Fruit fly (Drosophila melanogaster) whole organism, prepupa: ENCODE data around the gene CG6231.
A peak's percentile ranks its signal among the peaks of the same experiment; 100 is the strongest.

Source experiments
- Blimp-1 ChIP-seq: fragments of 200-800 bp; sonication (Bioruptor generic); optimal IDR thresholded peaks from 3 replicates; lab custom pipeline; 2017; ENCODE audit warnings: missing biosample characterization, missing genetic modification characterization, mild to moderate bottlenecking, moderate library complexity, missing genetic modification reagents
- CG10669 ChIP-seq: fragments of 200-800 bp; sonication (Bioruptor generic); optimal IDR thresholded peaks from 3 replicates; lab custom pipeline; 2018; ENCODE audit warnings: missing biosample characterization, mild to moderate bottlenecking, missing genetic modification characterization, moderate library complexity
- CG11762 ChIP-seq: fragments of 200-800 bp; sonication (Bioruptor generic); optimal IDR thresholded peaks from 3 replicates; lab custom pipeline; 2016; ENCODE audit warnings: missing biosample characterization, missing genetic modification characterization; ENCODE audit not compliant: insufficient read depth
- CG11902 ChIP-seq: fragments of 200-800 bp; sonication (Bioruptor generic); optimal IDR thresholded peaks from 3 replicates; lab custom pipeline; 2016; ENCODE audit warnings: missing biosample characterization, missing genetic modification characterization
- CG15336 ChIP-seq: fragments of 200-800 bp; sonication (Bioruptor generic); IDR thresholded peaks from 2 replicates; pipeline ENCODE4 v1.3.6; 2022; ENCODE audit warnings: missing biosample characterization, missing genetic modification characterization
- CG16779 ChIP-seq: fragments of 200-800 bp; sonication (Bioruptor generic); optimal IDR thresholded peaks from 3 replicates; lab custom pipeline; 2017; ENCODE audit warnings: missing biosample characterization, mild to moderate bottlenecking, missing genetic modification characterization
- CG3032 ChIP-seq: fragments of 200-800 bp; optimal IDR thresholded peaks from 2 replicates; lab custom pipeline; 2019; ENCODE audit warnings: missing biosample characterization, mild to moderate bottlenecking, missing genetic modification characterization, moderate library complexity
- CG34406 ChIP-seq: fragments of 200-800 bp; sonication (Bioruptor generic); optimal IDR thresholded peaks from 3 replicates; lab custom pipeline; 2016; ENCODE audit warnings: missing biosample characterization, missing genetic modification characterization
- CG3919 ChIP-seq: fragments of 200-800 bp; sonication (Bioruptor generic); optimal IDR thresholded peaks from 3 replicates; lab custom pipeline; 2016; ENCODE audit warnings: missing biosample characterization, missing genetic modification characterization
- CG6163 ChIP-seq: fragments of 200-800 bp; sonication (Bioruptor generic); IDR thresholded peaks from 3 replicates; pipeline ENCODE4 v1.3.6; 2022; ENCODE audit warnings: missing biosample characterization, missing genetic modification characterization
- CG8632 ChIP-seq: fragments of 200-800 bp; sonication (Bioruptor generic); optimal IDR thresholded peaks from 3 replicates; lab custom pipeline; 2016; ENCODE audit warnings: missing biosample characterization, missing genetic modification characterization
- Eip75B ChIP-seq: fragments of 200-800 bp; sonication (Bioruptor generic); optimal IDR thresholded peaks from 3 replicates; lab custom pipeline; 2016; ENCODE audit warnings: missing biosample characterization, missing genetic modification characterization
- Gug ChIP-seq: fragments of 200-800 bp; sonication (Bioruptor generic); IDR thresholded peaks from 2 replicates; pipeline ENCODE4 v1.3.6; 2022; ENCODE audit warnings: missing biosample characterization, missing genetic modification characterization
- Hr38 ChIP-seq: sonication (Bioruptor generic); optimal IDR thresholded peaks from 2 replicates; lab custom pipeline; 2016; ENCODE audit warnings: missing biosample characterization, missing genetic modification characterization
- Hr39 ChIP-seq: fragments of 200-800 bp; sonication (Bioruptor generic); optimal IDR thresholded peaks from 2 replicates; lab custom pipeline; 2016; ENCODE audit warnings: missing biosample characterization, missing genetic modification characterization
- Lpt ChIP-seq: fragments of 200-800 bp; sonication (Bioruptor generic); optimal IDR thresholded peaks from 3 replicates; lab custom pipeline; 2016; ENCODE audit warnings: missing biosample characterization, missing genetic modification characterization
- Met ChIP-seq: fragments of 200-800 bp; sonication (Bioruptor generic); optimal IDR thresholded peaks from 3 replicates; lab custom pipeline; 2016; ENCODE audit warnings: missing biosample characterization, missing genetic modification characterization
- OdsH ChIP-seq: fragments of 200-800 bp; sonication (Bioruptor generic); optimal IDR thresholded peaks from 3 replicates; lab custom pipeline; 2016; ENCODE audit warnings: missing biosample characterization, missing genetic modification characterization
- Sox14 ChIP-seq: fragments of 200-800 bp; sonication (Bioruptor generic); optimal IDR thresholded peaks from 3 replicates; lab custom pipeline; 2016; ENCODE audit warnings: missing biosample characterization, missing genetic modification characterization
- Sox15 ChIP-seq: fragments of 200-800 bp; sonication (Bioruptor generic); optimal IDR thresholded peaks from 3 replicates; lab custom pipeline; 2016; ENCODE audit warnings: missing biosample characterization, missing genetic modification characterization
- cyc ChIP-seq: fragments of 200-800 bp; sonication (Bioruptor generic); optimal IDR thresholded peaks from 3 replicates; lab custom pipeline; 2016; ENCODE audit warnings: missing biosample characterization, missing genetic modification characterization
- dsx ChIP-seq: fragments of 200-800 bp; optimal IDR thresholded peaks from 3 replicates; lab custom pipeline; 2019; ENCODE audit warnings: missing biosample characterization, mild to moderate bottlenecking, missing genetic modification characterization, moderate library complexity; ENCODE audit not compliant: poor library complexity, severe bottlenecking
- eg ChIP-seq: fragments of 200-800 bp; sonication (Bioruptor generic); IDR thresholded peaks from 3 replicates; pipeline ENCODE4 v1.3.6; 2022; ENCODE audit warnings: missing biosample characterization, missing genetic modification characterization
- fd85E ChIP-seq: fragments of 200-800 bp; sonication (Bioruptor generic); optimal IDR thresholded peaks from 3 replicates; lab custom pipeline; 2016; ENCODE audit warnings: missing biosample characterization, missing genetic modification characterization
- salr ChIP-seq, 2 experiments: fragments of 200-800 bp; sonication (Bioruptor generic); optimal IDR thresholded peaks; 3 replicates each; lab custom pipeline; 2016 to 2018; ENCODE audit warnings: missing biosample characterization in 2 of 2, missing genetic modification characterization in 2 of 2, mild to moderate bottlenecking in 1 of 2
- ss ChIP-seq, 2 experiments: fragments of 200-800 bp; sonication (Bioruptor generic); optimal IDR thresholded peaks; 2 replicates in 1 of 2; 3 replicates in 1 of 2; lab custom pipeline; 2017 to 2018; ENCODE audit warnings: mild to moderate bottlenecking in 2 of 2, missing biosample characterization in 2 of 2, missing genetic modification characterization in 2 of 2, moderate library complexity in 1 of 2
- svp ChIP-seq: fragments of 200-800 bp; sonication (Bioruptor generic); peaks from one replicate; lab custom pipeline; 2016; ENCODE audit warnings: missing biosample characterization, missing genetic modification characterization
- topi ChIP-seq: fragments of 200-800 bp; sonication (Bioruptor generic); optimal IDR thresholded peaks from 3 replicates; lab custom pipeline; 2016; ENCODE audit warnings: missing biosample characterization, missing genetic modification characterization
- vri ChIP-seq: fragments of 200-800 bp; sonication (Bioruptor generic); optimal IDR thresholded peaks from 3 replicates; lab custom pipeline; 2016; ENCODE audit warnings: missing biosample characterization, mild to moderate bottlenecking, missing genetic modification characterization

CG6231 gene

DNA sequence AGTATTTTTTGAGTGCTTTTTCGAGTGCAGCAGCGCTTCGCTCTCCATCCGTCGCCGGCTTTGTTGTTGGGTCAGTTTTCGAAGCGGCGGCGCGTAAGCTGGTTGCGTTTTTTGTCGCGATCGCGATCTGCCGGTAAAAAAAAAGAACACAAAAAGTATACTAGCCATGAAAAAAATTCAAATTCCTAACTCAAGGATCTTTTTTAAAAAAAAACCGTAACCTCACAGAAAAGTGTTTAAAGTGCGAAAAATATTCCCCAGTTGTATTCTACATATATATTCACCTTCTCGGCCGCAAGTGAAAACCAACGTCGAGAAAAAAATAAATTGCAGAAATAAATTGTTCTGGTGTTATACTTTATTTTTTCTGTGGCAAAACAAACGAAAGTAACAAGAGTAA lies 63.4 kb downstream of the CG6231 start (continued):
- no peak for TF ChIP-seq CG10669 (GFP tag; lab: Kevin White, UChicago)
- TF ChIP-seq Eip75B (GFP tag; lab: Kevin White, UChicago) = no peak
- no peak for TF ChIP-seq CG3919 (GFP tag; lab: Kevin White, UChicago)
- no peak for TF ChIP-seq Sox14 (GFP tag; lab: Kevin White, UChicago)
- TF ChIP-seq salr (GFP tag; optimal IDR thresholded peaks at IDR 0.05; lab: Kevin White, UChicago) = peak in 1 of 2 experiments; percentile 3
- peak in 1 of 2 experiments; percentile 24 for TF ChIP-seq ss (GFP tag; optimal IDR thresholded peaks at IDR 0.05; lab: Kevin White, UChicago)
- TF ChIP-seq svp (GFP tag; lab: Kevin White, UChicago) = peak; percentile 59
- no peak for TF ChIP-seq Lpt (GFP tag; lab: Kevin White, UChicago)
- no peak for TF ChIP-seq CG8632 (GFP tag; lab: Kevin White, UChicago)
- no peak for TF ChIP-seq Gug (GFP tag; lab: Robert Waterston, UW)
- TF ChIP-seq cyc (GFP tag; lab: Kevin White, UChicago) = no peak
- no peak for TF ChIP-seq CG34406 (GFP tag; lab: Kevin White, UChicago)
- no peak for TF ChIP-seq OdsH (GFP tag; lab: Kevin White, UChicago)
- no peak for TF ChIP-seq CG6163 (GFP tag; lab: Robert Waterston, UW)

DNA sequence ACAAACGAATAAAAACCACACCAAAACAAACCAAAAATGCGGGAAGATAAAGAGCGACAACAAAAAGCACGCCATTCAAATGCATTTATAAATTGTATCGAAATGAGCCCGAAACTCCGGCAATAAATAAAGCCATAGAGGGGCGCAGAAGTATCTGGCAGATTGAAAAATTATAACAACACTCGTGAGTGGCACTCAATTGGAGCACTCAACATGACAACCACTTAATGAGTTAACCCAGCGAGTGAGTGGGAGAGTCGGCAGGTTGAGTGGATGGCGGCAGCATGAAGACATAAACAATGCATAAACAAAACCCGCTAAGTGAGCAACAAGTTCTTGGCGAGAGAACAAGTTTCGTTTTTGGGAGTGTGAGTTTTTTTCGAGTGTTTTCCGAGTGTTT lies 63.8 kb downstream of the CG6231 start:
- TF ChIP-seq Sox15 (GFP tag; lab: Kevin White, UChicago) (no peak), eg (GFP tag; lab: Robert Waterston, UW) (no peak), Hr39 (GFP tag; lab: Kevin White, UChicago) (no peak), fd85E (no peak), CG11902 (GFP tag; lab: Kevin White, UChicago) (no peak), Met (GFP tag; lab: Kevin White, UChicago) (no peak), vri (GFP tag; lab: Kevin White, UChicago) (peak; percentile 21), Hr38 (GFP tag; lab: Kevin White, UChicago) (no peak), CG15336 (GFP tag; lab: Robert Waterston, UW) (no peak), dsx (GFP tag; lab: Kevin White, UChicago) (peak; percentile 13), CG3032 (tag; lab: Kevin White, UChicago) (no peak), CG10669 (GFP tag; lab: Kevin White, UChicago) (no peak), Blimp-1 (GFP tag; lab: Kevin White, UChicago) (peak; percentile 7), CG16779 (no peak), CG11762 (GFP tag; lab: Kevin White, UChicago) (no peak), topi (no peak)
